Fruit fly (Drosophila melanogaster) whole organism, embryonic: ENCODE results near the gene CG32695.

Experiments used
- B-H1 ChIP-seq: fragments of 200-800 bp; sonication (Bioruptor generic); IDR thresholded peaks from 3 replicates; pipeline ENCODE4 v1.3.6; 2022; ENCODE audit warnings: missing biosample characterization, missing genetic modification characterization
- Ravus ChIP-seq: fragments of 200-800 bp; sonication (Bioruptor generic); IDR thresholded peaks from 2 replicates; pipeline ENCODE4 v1.3.6; 2022; ENCODE audit warnings: missing biosample characterization, missing genetic modification characterization
- Usf ChIP-seq: fragments of 200-800 bp; sonication (Bioruptor generic); optimal IDR thresholded peaks from 2 replicates; lab custom pipeline; 2017; ENCODE audit warnings: missing genotype, missing biosample characterization, missing genetic modification characterization

DNA sequence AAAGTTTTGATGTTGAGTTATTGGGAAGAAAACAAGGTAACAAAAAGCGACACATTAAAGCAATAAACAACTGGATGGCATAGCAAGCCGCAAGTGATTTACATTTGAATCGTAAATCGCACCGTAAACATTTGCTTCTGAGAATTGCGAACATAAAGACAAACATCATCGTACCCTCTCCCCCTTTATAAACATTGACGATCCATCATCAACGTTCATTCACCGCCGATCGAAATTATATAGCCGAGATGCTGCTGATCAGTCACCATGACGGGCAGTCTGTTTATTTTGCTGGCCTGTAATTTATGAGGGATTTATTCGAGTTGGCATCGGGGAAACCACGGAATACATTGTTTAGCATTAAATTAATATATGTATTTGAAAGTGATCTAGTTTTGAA, 11.5 kb upstream of the CG32695 start:
- no peak for TF ChIP-seq Usf
- no peak for TF ChIP-seq Ravus
- TF ChIP-seq B-H1 (GFP tag; lab: Robert Waterston, UW) = no peak
